Fruit fly (Drosophila melanogaster): ENCODE measurements around the gene CG4822.
A peak's percentile ranks its signal among the peaks of the same experiment; 100 is the strongest.

CG4822 gene

DNA sequence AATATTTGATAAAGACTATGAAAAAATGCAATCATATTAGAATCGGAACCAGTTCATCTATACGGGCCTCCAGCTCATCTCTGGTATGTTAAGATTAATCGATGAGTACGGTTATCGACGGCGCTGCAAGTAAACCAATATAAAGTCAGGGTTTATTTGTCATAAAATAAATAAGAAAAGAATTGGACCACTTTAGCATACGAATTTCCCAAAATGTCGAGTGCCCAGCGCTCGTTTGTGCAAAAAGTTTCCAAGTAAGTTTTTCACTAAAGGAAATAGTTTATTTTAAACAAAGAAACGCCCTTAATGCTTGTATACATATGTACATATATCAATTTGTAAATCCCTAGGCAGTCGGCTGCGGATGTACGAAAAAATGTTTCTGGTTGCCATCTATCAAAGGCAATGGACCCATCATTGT, 26.9 kb downstream of the CG4822 start, which contains the start of gene Zir (continued):
- TF ChIP-seq CG2129 (GFP tag; IDR thresholded peaks at IDR 0.05; ENCODE audit: partially characterized antibody): peak; percentile 45; the same call in 1 of the 2 replicates
- TF ChIP-seq maf-S (GFP tag; optimal IDR thresholded peaks at IDR 0.05): no peak
- no peak for TF ChIP-seq mirr (GFP tag; optimal IDR thresholded peaks at IDR 0.05)
- peak; percentile 33 for TF ChIP-seq stwl (tag; optimal IDR thresholded peaks at IDR 0.05)
- no peak for TF ChIP-seq psq (GFP tag; optimal IDR thresholded peaks at IDR 0.05)
- peak; percentile 99 for TF ChIP-seq CG15514 (GFP tag; optimal IDR thresholded peaks at IDR 0.05)
- TF ChIP-seq CG11695 (GFP tag; IDR thresholded peaks at IDR 0.05): no peak
- no peak for TF ChIP-seq kay (GFP tag; optimal IDR thresholded peaks at IDR 0.05)
- no peak for TF ChIP-seq Ptx1 (GFP tag; IDR thresholded peaks at IDR 0.05)
- no peak for TF ChIP-seq crc (GFP tag; optimal IDR thresholded peaks at IDR 0.05)
- TF ChIP-seq CG2875 (GFP tag; optimal IDR thresholded peaks at IDR 0.05): no peak
- no peak for TF ChIP-seq TFAM (GFP tag; optimal IDR thresholded peaks at IDR 0.05)
- TF ChIP-seq Fer3 (tag; optimal IDR thresholded peaks at IDR 0.05): no peak
- TF ChIP-seq CG13287 (GFP tag; IDR thresholded peaks at IDR 0.05; ENCODE audit: partially characterized antibody): peak; percentile 80
- TF ChIP-seq MESR4 (GFP tag; optimal IDR thresholded peaks at IDR 0.05): peak; percentile 74
- no peak for TF ChIP-seq Lim3 (GFP tag; IDR thresholded peaks at IDR 0.05)
- TF ChIP-seq CG18764 (GFP tag; optimal IDR thresholded peaks at IDR 0.05): no peak
- no peak for TF ChIP-seq CG8478 (optimal IDR thresholded peaks at IDR 0.05)
- TF ChIP-seq pb (GFP tag; optimal IDR thresholded peaks at IDR 0.05): no peak
- no peak for TF ChIP-seq CG12769 (tag; optimal IDR thresholded peaks at IDR 0.05)
- peak; percentile 94 for TF ChIP-seq wek (GFP tag; optimal IDR thresholded peaks at IDR 0.05)
- TF ChIP-seq ash1 (GFP tag; optimal IDR thresholded peaks at IDR 0.05): no peak
- TF ChIP-seq grau (tag; optimal IDR thresholded peaks at IDR 0.05): no peak
- no peak for TF ChIP-seq klu (GFP tag; IDR thresholded peaks at IDR 0.05)
- TF ChIP-seq CG7928 (GFP tag; optimal IDR thresholded peaks at IDR 0.05): peak; percentile 7
- no peak for TF ChIP-seq aop (GFP tag; IDR thresholded peaks at IDR 0.05)
- no peak for TF ChIP-seq gsb (GFP tag; IDR thresholded peaks at IDR 0.05)
- TF ChIP-seq tin (GFP tag; optimal IDR thresholded peaks at IDR 0.05): no peak
- TF ChIP-seq hth (optimal IDR thresholded peaks at IDR 0.05): no peak
- TF ChIP-seq gt (GFP tag; IDR thresholded peaks at IDR 0.05): no peak
- no peak for TF ChIP-seq CG5180 (GFP tag; optimal IDR thresholded peaks at IDR 0.05)
- TF ChIP-seq BtbVII (GFP tag; optimal IDR thresholded peaks at IDR 0.05): peak; percentile 14
- no peak for TF ChIP-seq ro (GFP tag; IDR thresholded peaks at IDR 0.05)
- TF ChIP-seq zfh2 (GFP tag; optimal IDR thresholded peaks at IDR 0.05): no peak
- TF ChIP-seq CG1647 (GFP tag; optimal IDR thresholded peaks at IDR 0.05): no peak
- TF ChIP-seq Scr (GFP tag; IDR thresholded peaks at IDR 0.05; ENCODE audit: partially characterized antibody): peak; percentile 71
- TF ChIP-seq CG2202 (tag; optimal IDR thresholded peaks at IDR 0.05): no peak
- TF ChIP-seq Pdp1 (GFP tag; optimal IDR thresholded peaks at IDR 0.05): no peak
- TF ChIP-seq CG5245 (GFP tag; optimal IDR thresholded peaks at IDR 0.05): no peak
- TF ChIP-seq lola (GFP tag; optimal IDR thresholded peaks at IDR 0.05): no peak
- TF ChIP-seq Spps (tag; optimal IDR thresholded peaks at IDR 0.05): no peak
- TF ChIP-seq trem (tag; optimal IDR thresholded peaks at IDR 0.05): peak; percentile 30
- TF ChIP-seq tll (GFP tag; optimal IDR thresholded peaks at IDR 0.05): no peak
- TF ChIP-seq schlank (tag; optimal IDR thresholded peaks at IDR 0.05): no peak
- TF ChIP-seq gcm (GFP tag; optimal IDR thresholded peaks at IDR 0.05): no peak
- no peak for TF ChIP-seq CG6254 (GFP tag; optimal IDR thresholded peaks at IDR 0.05)
- no peak for TF ChIP-seq Dfd (GFP tag; optimal IDR thresholded peaks at IDR 0.05)
- no peak for TF ChIP-seq CG15696 (tag; optimal IDR thresholded peaks at IDR 0.05)
- no peak for TF ChIP-seq Dip2 (GFP tag; IDR thresholded peaks at IDR 0.05)
- TF ChIP-seq dpn (GFP tag; optimal IDR thresholded peaks at IDR 0.05): no peak
- no peak for TF ChIP-seq CG9609 (GFP tag; optimal IDR thresholded peaks at IDR 0.05)
- TF ChIP-seq sima (GFP tag; optimal IDR thresholded peaks at IDR 0.05): no peak

Measured in whole organism, embryonic.